Fruit fly (Drosophila melanogaster) whole organism, embryonic: Measurements from ENCODE around the gene CG12589.

Source experiments
- Atf-2 ChIP-seq: fragments of 200-800 bp; sonication (Bioruptor generic); optimal IDR thresholded peaks from 2 replicates; lab custom pipeline; 2016; ENCODE audit warnings: missing biosample characterization, missing genetic modification characterization
- CG10267 ChIP-seq: fragments of 200-800 bp; sonication (Bioruptor generic); optimal IDR thresholded peaks from 2 replicates; lab custom pipeline; 2018; ENCODE audit warnings: missing biosample characterization, mild to moderate bottlenecking, missing genetic modification characterization, moderate library complexity
- CG12155 ChIP-seq: fragments of 200-800 bp; sonication (Bioruptor generic); optimal IDR thresholded peaks from 3 replicates; lab custom pipeline; 2016; ENCODE audit warnings: missing biosample characterization, missing genetic modification characterization
- CG1233 ChIP-seq: fragments of 200-800 bp; sonication (Bioruptor generic); optimal IDR thresholded peaks from 4 replicates; lab custom pipeline; 2018; ENCODE audit warnings: missing biosample characterization, mild to moderate bottlenecking, missing genetic modification characterization
- CG13123 ChIP-seq: fragments of 200-800 bp; sonication (Bioruptor generic); optimal IDR thresholded peaks from 2 replicates; lab custom pipeline; 2016; ENCODE audit warnings: missing biosample characterization, missing genetic modification characterization
- CG13624 ChIP-seq: fragments of 200-800 bp; sonication (Bioruptor generic); optimal IDR thresholded peaks from 2 replicates; lab custom pipeline; 2016; ENCODE audit warnings: missing biosample characterization, missing genetic modification characterization
- CG13894 ChIP-seq: fragments of 200-800 bp; sonication (Bioruptor generic); optimal IDR thresholded peaks from 3 replicates; lab custom pipeline; 2018; ENCODE audit warnings: missing biosample characterization, mild to moderate bottlenecking, missing genetic modification characterization, moderate library complexity
- CG1602 ChIP-seq: fragments of 200-800 bp; sonication (Bioruptor generic); optimal IDR thresholded peaks from 3 replicates; lab custom pipeline; 2016; ENCODE audit warnings: missing biosample characterization, missing genetic modification characterization
- CG2120 ChIP-seq: fragments of 200-800 bp; sonication (Bioruptor generic); optimal IDR thresholded peaks from 3 replicates; lab custom pipeline; 2016; ENCODE audit warnings: missing biosample characterization, missing genetic modification characterization
- CG2199 ChIP-seq: fragments of 200-800 bp; sonication (Bioruptor generic); IDR thresholded peaks from 3 replicates; pipeline ENCODE4 v1.3.6; 2022; ENCODE audit warnings: missing biosample characterization, missing genetic modification characterization
- CG30431 ChIP-seq: fragments of 200-800 bp; sonication (Bioruptor generic); optimal IDR thresholded peaks from 2 replicates; lab custom pipeline; 2017; ENCODE audit warnings: missing biosample characterization, missing genetic modification characterization
- CG3163 ChIP-seq: fragments of 200-800 bp; sonication (Bioruptor generic); optimal IDR thresholded peaks from 3 replicates; lab custom pipeline; 2016; ENCODE audit warnings: missing biosample characterization, missing genetic modification characterization
- CG34376 ChIP-seq: fragments of 200-800 bp; sonication (Bioruptor generic); optimal IDR thresholded peaks from 2 replicates; lab custom pipeline; 2018; ENCODE audit warnings: missing biosample characterization, mild to moderate bottlenecking, missing genetic modification characterization
- CG3847 ChIP-seq: fragments of 200-800 bp; sonication (Bioruptor generic); IDR thresholded peaks from 2 replicates; pipeline ENCODE4 v1.3.6; 2022; ENCODE audit warnings: missing biosample characterization, missing genetic modification characterization
- CG42726 ChIP-seq: fragments of 200-800 bp; sonication (Bioruptor generic); IDR thresholded peaks from 2 replicates; pipeline ENCODE4 v1.3.6; 2022; ENCODE audit warnings: missing biosample characterization, missing genetic modification characterization; ENCODE audit not compliant: partially characterized antibody
- CG4404 ChIP-seq: fragments of 200-800 bp; sonication (Bioruptor generic); IDR thresholded peaks from 2 replicates; pipeline ENCODE4 v1.3.6; 2022; ENCODE audit warnings: missing biosample characterization, missing genetic modification characterization
- CG7357 ChIP-seq: fragments of 200-800 bp; sonication (Bioruptor generic); IDR thresholded peaks from 3 replicates; pipeline ENCODE4 v1.3.6; 2022; ENCODE audit warnings: missing biosample characterization, missing genetic modification characterization
- CG9609 ChIP-seq: fragments of 200-800 bp; sonication (Bioruptor generic); optimal IDR thresholded peaks from 3 replicates; lab custom pipeline; 2016; ENCODE audit warnings: missing biosample characterization, missing genetic modification characterization
- CG9797 ChIP-seq: fragments of 200-800 bp; sonication (Bioruptor generic); optimal IDR thresholded peaks from 3 replicates; lab custom pipeline; 2018; ENCODE audit warnings: missing biosample characterization, mild to moderate bottlenecking, missing genetic modification characterization
- CG9876 ChIP-seq: fragments of 200-800 bp; sonication (Bioruptor generic); optimal IDR thresholded peaks from 2 replicates; lab custom pipeline; 2016; ENCODE audit warnings: missing biosample characterization, missing genetic modification characterization
- CkIIα-i1 ChIP-seq: fragments of 200-800 bp; sonication (Bioruptor generic); IDR thresholded peaks from 2 replicates; pipeline ENCODE4 v1.3.6; 2022; ENCODE audit warnings: missing biosample characterization, missing genetic modification characterization
- Elba2 ChIP-seq: fragments of 200-800 bp; sonication (Bioruptor generic); optimal IDR thresholded peaks from 3 replicates; lab custom pipeline; 2016; ENCODE audit warnings: missing biosample characterization, missing genetic modification characterization
- Gsc ChIP-seq: fragments of 200-800 bp; sonication (Bioruptor generic); IDR thresholded peaks from 2 replicates; pipeline ENCODE4 v1.3.6; 2022; ENCODE audit warnings: missing biosample characterization, missing genetic modification characterization
- HLH3B ChIP-seq: fragments of 200-800 bp; sonication (Bioruptor generic); IDR thresholded peaks from 2 replicates; pipeline ENCODE4 v1.3.6; 2022; ENCODE audit warnings: missing biosample characterization, missing genetic modification characterization
- HmgD ChIP-seq: fragments of 200-800 bp; sonication (Bioruptor generic); optimal IDR thresholded peaks from 3 replicates; lab custom pipeline; 2016; ENCODE audit warnings: missing biosample characterization, missing genetic modification characterization
- Hr78 ChIP-seq, 2 experiments: fragments of 200-800 bp in 1 of 2; fragments of >200 bp in 1 of 2; sonication (Bioruptor generic) in 1 of 2; optimal IDR thresholded peaks; 2 replicates each; lab custom pipeline; 2017 to 2019; ENCODE audit warnings: missing biosample characterization in 2 of 2, missing genetic modification characterization in 2 of 2, mild to moderate bottlenecking in 1 of 2, moderate library complexity in 1 of 2
- Meics ChIP-seq: fragments of 200-800 bp; sonication (Bioruptor generic); optimal IDR thresholded peaks from 2 replicates; lab custom pipeline; 2017; ENCODE audit warnings: missing biosample characterization, mild to moderate bottlenecking, missing genetic modification characterization
- Myb ChIP-seq: fragments of 200-800 bp; sonication (Bioruptor generic); optimal IDR thresholded peaks from 2 replicates; lab custom pipeline; 2016; ENCODE audit warnings: missing biosample characterization, missing genetic modification characterization
- NC2β ChIP-seq: fragments of 200-800 bp; sonication (Bioruptor generic); optimal IDR thresholded peaks from 2 replicates; lab custom pipeline; 2016; ENCODE audit warnings: missing biosample characterization, missing genetic modification characterization
- Nf-YC ChIP-seq: fragments of 200-800 bp; optimal IDR thresholded peaks from 3 replicates; lab custom pipeline; 2019; ENCODE audit warnings: missing biosample characterization, mild to moderate bottlenecking, missing genetic modification characterization, moderate library complexity
- PHDP ChIP-seq: fragments of 200-800 bp; sonication (Bioruptor generic); optimal IDR thresholded peaks from 3 replicates; lab custom pipeline; 2018; ENCODE audit warnings: missing biosample characterization, mild to moderate bottlenecking, missing genetic modification characterization, moderate library complexity
- Rx ChIP-seq: fragments of 200-800 bp; sonication (Bioruptor generic); IDR thresholded peaks from 2 replicates; pipeline ENCODE4 v1.3.6; 2022; ENCODE audit warnings: missing biosample characterization, missing genetic modification characterization
- Xbp1 ChIP-seq: fragments of 200-800 bp; sonication (Bioruptor generic); optimal IDR thresholded peaks from 3 replicates; lab custom pipeline; 2016; ENCODE audit warnings: missing biosample characterization, mild to moderate bottlenecking, missing genetic modification characterization
- br ChIP-seq: fragments of >200 bp; optimal IDR thresholded peaks from 2 replicates; lab custom pipeline; 2017
- eve ChIP-seq, 2 experiments: fragments of >200 bp; optimal IDR thresholded peaks; 2 replicates each; lab custom pipeline; 2017; ENCODE audit warnings: missing biosample characterization in 2 of 2, missing genetic modification characterization in 2 of 2
- fd3F ChIP-seq: fragments of 200-800 bp; sonication (Bioruptor generic); optimal IDR thresholded peaks from 2 replicates; lab custom pipeline; 2018; ENCODE audit warnings: missing biosample characterization, mild to moderate bottlenecking, missing genetic modification characterization, moderate library complexity
- fd96Cb ChIP-seq: fragments of 200-800 bp; sonication (Bioruptor generic); optimal IDR thresholded peaks from 2 replicates; lab custom pipeline; 2018; ENCODE audit warnings: missing biosample characterization, mild to moderate bottlenecking, missing genetic modification characterization, moderate library complexity
- fu2 ChIP-seq: fragments of 200-800 bp; sonication (Bioruptor generic); optimal IDR thresholded peaks from 2 replicates; lab custom pipeline; 2016; ENCODE audit warnings: missing biosample characterization, missing genetic modification characterization
- insv ChIP-seq, 2 experiments: fragments of 200-800 bp; sonication (Bioruptor generic); optimal IDR thresholded peaks; 3 replicates each; lab custom pipeline; 2016 to 2018; ENCODE audit warnings: missing biosample characterization in 2 of 2, missing genetic modification characterization in 2 of 2
- jumu ChIP-seq: fragments of 200-800 bp; sonication (Bioruptor generic); optimal IDR thresholded peaks from 3 replicates; lab custom pipeline; 2016; ENCODE audit warnings: missing biosample characterization, missing genetic modification characterization
- lilli ChIP-seq: fragments of 200-800 bp; sonication (Bioruptor generic); optimal IDR thresholded peaks from 3 replicates; lab custom pipeline; 2016; ENCODE audit warnings: missing biosample characterization, missing genetic modification characterization
- maf-S ChIP-seq: fragments of 200-800 bp; sonication (Bioruptor generic); optimal IDR thresholded peaks from 2 replicates; lab custom pipeline; 2016; ENCODE audit warnings: missing biosample characterization, missing genetic modification characterization
- mirr ChIP-seq: fragments of 200-800 bp; sonication (Bioruptor generic); optimal IDR thresholded peaks from 3 replicates; lab custom pipeline; 2018; ENCODE audit warnings: missing biosample characterization, mild to moderate bottlenecking, missing genetic modification characterization
- peb ChIP-seq: fragments of 200-800 bp; sonication (Bioruptor generic); IDR thresholded peaks from 2 replicates; pipeline ENCODE4 v1.3.6; 2022; ENCODE audit warnings: missing biosample characterization, missing genetic modification characterization
- ranshi ChIP-seq: fragments of 200-800 bp; sonication (Bioruptor generic); IDR thresholded peaks from 2 replicates; pipeline ENCODE4 v1.3.6; 2022; ENCODE audit warnings: missing biosample characterization, missing genetic modification characterization
- slou ChIP-seq: fragments of 200-800 bp; sonication (Bioruptor generic); optimal IDR thresholded peaks from 3 replicates; lab custom pipeline; 2016; ENCODE audit warnings: missing biosample characterization, missing genetic modification characterization
- sqz ChIP-seq: fragments of 200-800 bp; sonication (Bioruptor generic); optimal IDR thresholded peaks from 3 replicates; lab custom pipeline; 2018; ENCODE audit warnings: missing biosample characterization, mild to moderate bottlenecking, missing genetic modification characterization
- sr ChIP-seq: fragments of 200-800 bp; sonication (Bioruptor generic); IDR thresholded peaks from 3 replicates; pipeline ENCODE4 v1.3.6; 2022; ENCODE audit warnings: missing biosample characterization, missing genetic modification characterization
- tin ChIP-seq: fragments of 200-800 bp; sonication (Bioruptor generic); optimal IDR thresholded peaks from 3 replicates; lab custom pipeline; 2016; ENCODE audit warnings: missing biosample characterization, missing genetic modification characterization
- wor ChIP-seq: fragments of 200-800 bp; sonication (Bioruptor generic); IDR thresholded peaks from 2 replicates; pipeline ENCODE4 v1.3.6; 2022; ENCODE audit warnings: missing biosample characterization, missing genetic modification characterization
- zf30C ChIP-seq: fragments of 200-800 bp; sonication (Bioruptor generic); optimal IDR thresholded peaks from 3 replicates; lab custom pipeline; 2018; ENCODE audit warnings: missing biosample characterization, mild to moderate bottlenecking, missing genetic modification characterization

The CG12589 gene

DNA sequence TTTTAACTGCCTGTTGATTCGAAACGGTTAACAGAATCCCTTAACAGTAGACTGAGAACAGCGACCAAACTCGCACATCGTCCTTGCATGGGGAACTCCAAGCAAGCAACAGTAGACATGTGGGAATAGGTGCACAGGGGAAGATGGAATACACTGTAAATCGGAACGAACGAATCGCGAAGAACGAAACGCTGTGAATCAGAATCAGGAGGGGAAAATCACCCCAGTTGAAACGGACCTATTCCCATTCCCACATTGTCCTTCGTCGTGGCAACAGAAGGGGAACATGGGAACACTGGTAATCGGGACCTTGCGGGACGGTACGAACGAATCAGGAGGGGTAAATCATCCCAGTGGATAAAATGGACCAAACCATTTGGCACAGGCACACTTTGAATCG, 11.7 kb upstream of the CG12589 start, which contains the start of gene dpr16 (continued):
- TF ChIP-seq CG9876 (GFP tag; lab: Kevin White, UChicago) (no peak), peb (GFP tag; lab: Robert Waterston, UW) (no peak), Nf-YC (tag; lab: Kevin White, UChicago) (peak; percentile 78), CG4404 (no peak), CG2120 (GFP tag; lab: Kevin White, UChicago) (no peak), maf-S (GFP tag; lab: Kevin White, UChicago) (no peak), Xbp1 (no peak), HmgD (GFP tag; lab: Kevin White, UChicago) (no peak), zf30C (GFP tag; lab: Kevin White, UChicago) (peak; percentile 89), CG1233 (GFP tag; lab: Kevin White, UChicago) (no peak)

DNA sequence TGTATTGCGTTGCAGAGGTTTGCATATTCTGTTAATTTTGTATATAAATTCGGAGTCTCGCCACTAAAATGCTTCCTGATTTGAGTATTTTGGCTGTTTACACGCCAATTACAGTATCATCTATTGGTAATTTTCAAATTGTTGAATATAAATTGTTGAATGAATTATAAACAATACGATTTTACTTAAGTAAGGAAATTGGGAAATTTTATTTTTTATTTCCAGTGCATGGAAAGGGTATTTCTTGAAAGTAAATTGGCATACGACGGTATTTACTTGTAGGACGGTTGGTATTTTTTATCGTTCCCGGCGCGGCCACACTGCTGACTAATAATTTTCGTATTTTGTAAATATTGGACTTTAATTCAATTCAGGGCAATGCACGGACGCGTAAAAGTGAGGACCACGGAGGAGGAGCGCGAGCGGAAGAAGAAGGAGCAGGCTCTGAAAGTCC, 11.0 kb downstream of the CG12589 start, which contains the start of gene RabGGTa:
TSS of gene RabGGTa (plus strand) at position 298 of the 454 bp plus-strand sequence.
- peak; percentile 58 for TF ChIP-seq ranshi (GFP tag; lab: Robert Waterston, UW)
- peak; percentile 50 for TF ChIP-seq CG1602 (GFP tag; lab: Kevin White, UChicago)
- 0 out of 3 replicates have a peak, but pooled peaks have one; percentile 46 for TF ChIP-seq CG7357
- peak; percentile 50; the same call in 1 of the 2 replicates for TF ChIP-seq HLH3B (GFP tag; lab: Robert Waterston, UW)
- TF ChIP-seq CG10267 = peak; percentile 58
- peak; percentile 50 for TF ChIP-seq jumu (GFP tag; lab: Kevin White, UChicago)
- TF ChIP-seq CG2199 (GFP tag; lab: Robert Waterston, UW) = 0 out of 3 replicates have a peak, but pooled peaks have one; percentile 16
- TF ChIP-seq fd96Cb (tag; lab: Kevin White, UChicago) = peak; percentile 69
- TF ChIP-seq CG12155 = peak; percentile 40
- TF ChIP-seq CG3847 (GFP tag; lab: Robert Waterston, UW) = peak; percentile 39; the same call in 1 of the 2 replicates
- TF ChIP-seq CG9609 = peak; percentile 49
- no peak for TF ChIP-seq CG13123
- TF ChIP-seq br = no peak
- peak; percentile 45 for TF ChIP-seq Atf-2 (GFP tag; lab: Kevin White, UChicago)
- peak; percentile 67 for TF ChIP-seq CG9797 (GFP tag; lab: Kevin White, UChicago)
- TF ChIP-seq CG3163 = peak; percentile 33
- no peak for TF ChIP-seq CG42726
- no peak for TF ChIP-seq CG13894 (tag; lab: Kevin White, UChicago)
- peak; percentile 32; the same call in 1 of the 2 replicates for TF ChIP-seq Rx
- no peak for TF ChIP-seq Gsc (GFP tag; lab: Robert Waterston, UW)
- no peak for TF ChIP-seq slou (GFP tag; lab: Kevin White, UChicago)
- peak; percentile 64 for TF ChIP-seq PHDP
- peak; percentile 42 for TF ChIP-seq tin
- TF ChIP-seq CG30431 (GFP tag; lab: Kevin White, UChicago) = peak; percentile 7
- TF ChIP-seq insv (GFP tag; optimal IDR thresholded peaks at IDR 0.05; lab: Kevin White, UChicago) = no peak
- TF ChIP-seq Meics (GFP tag; lab: Kevin White, UChicago) = peak; percentile 74
- peak; percentile 13 for TF ChIP-seq Myb (GFP tag; lab: Kevin White, UChicago)
- peak; percentile 35 for TF ChIP-seq CG34376 (GFP tag; lab: Kevin White, UChicago)
- peak; percentile 81 for TF ChIP-seq CG2120 (GFP tag; lab: Kevin White, UChicago)
- no peak for TF ChIP-seq mirr
- TF ChIP-seq eve (GFP tag; optimal IDR thresholded peaks at IDR 0.05; lab: Kevin White, UChicago) = no peak
- no peak for TF ChIP-seq sr (GFP tag; lab: Robert Waterston, UW)
- TF ChIP-seq CkIIα-i1 (GFP tag; lab: Robert Waterston, UW) = no peak
- TF ChIP-seq fu2 (GFP tag; lab: Kevin White, UChicago) = peak; percentile 35
- TF ChIP-seq sqz (GFP tag; lab: Kevin White, UChicago) = peak; percentile 29
- TF ChIP-seq fd3F (GFP tag; lab: Kevin White, UChicago) = peak; percentile 48
- TF ChIP-seq CG13624 (GFP tag; lab: Kevin White, UChicago) = peak; percentile 59
- TF ChIP-seq Hr78 (GFP tag; optimal IDR thresholded peaks at IDR 0.05; lab: Kevin White, UChicago) = no peak
- TF ChIP-seq lilli (GFP tag; lab: Kevin White, UChicago) = peak; percentile 65
- no peak for TF ChIP-seq Elba2 (GFP tag; lab: Kevin White, UChicago)
- peak; percentile 52 for TF ChIP-seq wor
- peak; percentile 12 for TF ChIP-seq NC2β (GFP tag; lab: Kevin White, UChicago)
